Worm (Caenorhabditis elegans): Measurements from ENCODE around the gene srbc-48.

DNA sequence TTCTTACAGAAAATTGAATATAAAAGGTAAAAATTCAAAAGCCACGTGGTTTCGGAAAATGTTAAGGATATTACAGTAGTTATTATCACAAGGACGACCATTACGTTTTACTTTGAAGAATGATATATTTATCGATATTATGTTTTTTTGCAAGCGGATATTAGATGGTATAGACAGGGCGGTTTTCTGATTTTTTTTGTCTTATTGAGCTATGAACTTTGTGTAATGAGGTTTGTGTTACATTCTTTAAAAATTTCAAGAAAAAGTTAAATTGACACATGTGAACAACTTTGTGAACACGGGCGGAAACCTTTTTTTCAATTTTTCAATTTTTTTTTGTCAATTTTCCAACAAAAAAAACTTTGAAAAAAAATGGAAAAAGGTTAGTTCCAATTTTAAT, 4.8 kb downstream of the srbc-48 start, which contains the start of gene srbc-50:
- TF ChIP-seq fos-1 (tag; optimal IDR thresholded peaks at IDR 0.05): no peak
- no peak for TF ChIP-seq fkh-10 (GFP tag; optimal IDR thresholded peaks at IDR 0.05)
- TF ChIP-seq skn-1 (tag; optimal IDR thresholded peaks at IDR 0.05): no peak
- TF ChIP-seq elt-3 (tag; optimal IDR thresholded peaks at IDR 0.05): no peak
- no peak for TF ChIP-seq mef-2 (tag; optimal IDR thresholded peaks at IDR 0.05)
- TF ChIP-seq mdl-1 (tag; optimal IDR thresholded peaks at IDR 0.05): no peak
- no peak for TF ChIP-seq ama-1 (optimal IDR thresholded peaks at IDR 0.05)

All from whole organism, L1 larva.